Worm (Caenorhabditis elegans) whole organism, L1 larva: ENCODE data around the gene W02G9.3.

Source experiments
- blmp-1 ChIP-seq: fragments of 150-350 bp; optimal IDR thresholded peaks from 2 replicates; lab custom pipeline; 2014; ENCODE audit warnings: missing biosample characterization, missing genetic modification characterization
- elt-2 ChIP-seq: sonication (generic microtip); optimal IDR thresholded peaks from 2 replicates; lab custom pipeline; 2016; ENCODE audit warnings: missing genetic modification characterization, mild to moderate bottlenecking, inconsistent platforms, missing compliant biosample characterization, missing genetic modification reagents
- mep-1 ChIP-seq: fragments of 150-350 bp; optimal IDR thresholded peaks from 2 replicates; lab custom pipeline; 2014; ENCODE audit warnings: missing biosample characterization, missing genetic modification characterization
- nhr-12 ChIP-seq: sonication (generic microtip); optimal IDR thresholded peaks from 2 replicates; lab custom pipeline; 2017; ENCODE audit warnings: missing biosample characterization, missing genetic modification characterization
- skn-1 ChIP-seq: fragments of 150-350 bp; optimal IDR thresholded peaks from 2 replicates; lab custom pipeline; 2014; ENCODE audit warnings: missing biosample characterization, missing genetic modification characterization

DNA sequence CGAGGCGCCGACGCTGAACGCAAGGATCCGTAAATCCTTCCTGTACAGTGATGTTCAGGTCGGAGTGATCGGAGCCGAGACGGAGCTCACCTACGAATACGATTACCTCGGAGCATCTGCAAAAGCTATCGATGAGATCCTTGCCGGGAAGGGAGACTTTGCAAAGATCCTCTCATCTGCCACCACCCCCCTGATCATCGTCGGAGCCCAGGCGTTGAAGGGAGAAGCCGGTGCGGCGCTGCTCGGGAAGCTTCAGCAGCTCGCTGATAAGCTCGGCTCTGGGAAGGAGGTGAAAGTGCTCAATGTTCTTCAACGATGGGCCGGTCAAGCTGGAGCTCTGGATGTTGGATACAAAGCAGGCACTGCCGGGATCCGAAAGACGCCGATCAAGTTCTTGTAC is 30.5 kb downstream of the W02G9.3 start:
- no peak for TF ChIP-seq skn-1 (tag; lab: Kevin White, UChicago)
- no peak for TF ChIP-seq nhr-12 (tag; lab: Kevin White, UChicago)
- no peak for TF ChIP-seq blmp-1 (tag; lab: Kevin White, UChicago)
- no peak for TF ChIP-seq mep-1
- TF ChIP-seq elt-2 = no peak
